Fruit fly (Drosophila melanogaster) whole organism, prepupa: Measurements from ENCODE around the gene CG13314.

Source experiments
- CG6276 ChIP-seq: fragments of 200-800 bp; sonication (Bioruptor generic); optimal IDR thresholded peaks from 2 replicates; lab custom pipeline; 2017; ENCODE audit warnings: missing biosample characterization, mild to moderate bottlenecking, missing genetic modification characterization
- CG6854 ChIP-seq: fragments of 200-800 bp; sonication (Bioruptor generic); optimal IDR thresholded peaks from 2 replicates; lab custom pipeline; 2017; ENCODE audit warnings: missing biosample characterization, mild to moderate bottlenecking, missing genetic modification characterization
- Gug ChIP-seq: fragments of 200-800 bp; sonication (Bioruptor generic); IDR thresholded peaks from 2 replicates; pipeline ENCODE4 v1.3.6; 2022; ENCODE audit warnings: missing biosample characterization, missing genetic modification characterization
- Sox102F ChIP-seq: fragments of 200-800 bp; sonication (Bioruptor generic); optimal IDR thresholded peaks from 2 replicates; lab custom pipeline; 2016; ENCODE audit warnings: missing biosample characterization, mild to moderate bottlenecking, missing genetic modification characterization

DNA sequence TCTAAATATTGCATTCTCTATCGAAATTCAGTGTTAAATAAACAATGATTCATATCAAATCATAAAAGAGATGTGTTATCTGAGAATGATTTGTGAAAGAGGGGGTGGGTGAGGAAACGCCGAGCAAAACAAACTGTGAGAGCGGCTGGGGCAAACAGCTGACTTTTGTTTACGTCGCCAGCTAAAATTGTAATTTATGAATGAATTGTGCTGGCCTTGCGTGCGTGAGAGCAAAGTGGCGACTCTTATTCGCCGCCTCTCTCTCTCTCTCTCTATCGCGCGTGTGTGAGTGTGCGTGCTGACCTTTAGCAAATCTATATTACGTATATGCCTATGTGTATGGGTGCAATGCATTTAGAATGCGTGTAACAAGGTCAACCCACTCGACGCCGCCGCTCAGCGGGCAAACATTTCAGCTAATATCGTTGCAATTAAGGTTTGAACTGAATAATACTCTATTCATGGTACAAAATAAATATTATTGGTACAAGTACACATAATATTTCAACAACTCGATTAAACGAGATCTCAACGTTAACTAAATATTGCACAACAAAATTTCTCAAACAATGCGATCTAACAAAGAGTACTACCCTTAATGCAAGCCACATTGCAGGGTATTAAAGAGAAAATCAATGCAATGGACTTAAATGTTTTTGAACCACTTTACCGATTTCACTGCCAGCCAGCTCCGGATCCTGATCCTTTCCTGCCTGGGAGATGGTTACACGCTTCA is 2.7 kb upstream of the CG13314 start:
- TF ChIP-seq Sox102F (GFP tag; lab: Kevin White, UChicago) (no peak), Gug (GFP tag; lab: Robert Waterston, UW) (peak; percentile 54; the same call in 1 of the 2 replicates), CG6854 (GFP tag; lab: Kevin White, UChicago) (no peak), CG6276 (GFP tag; lab: Kevin White, UChicago) (no peak)
